Fruit fly (Drosophila melanogaster): ENCODE data around the gene Sec61gamma.
A peak's percentile ranks its signal among the peaks of the same experiment; 100 is the strongest.

The Sec61gamma gene

DNA sequence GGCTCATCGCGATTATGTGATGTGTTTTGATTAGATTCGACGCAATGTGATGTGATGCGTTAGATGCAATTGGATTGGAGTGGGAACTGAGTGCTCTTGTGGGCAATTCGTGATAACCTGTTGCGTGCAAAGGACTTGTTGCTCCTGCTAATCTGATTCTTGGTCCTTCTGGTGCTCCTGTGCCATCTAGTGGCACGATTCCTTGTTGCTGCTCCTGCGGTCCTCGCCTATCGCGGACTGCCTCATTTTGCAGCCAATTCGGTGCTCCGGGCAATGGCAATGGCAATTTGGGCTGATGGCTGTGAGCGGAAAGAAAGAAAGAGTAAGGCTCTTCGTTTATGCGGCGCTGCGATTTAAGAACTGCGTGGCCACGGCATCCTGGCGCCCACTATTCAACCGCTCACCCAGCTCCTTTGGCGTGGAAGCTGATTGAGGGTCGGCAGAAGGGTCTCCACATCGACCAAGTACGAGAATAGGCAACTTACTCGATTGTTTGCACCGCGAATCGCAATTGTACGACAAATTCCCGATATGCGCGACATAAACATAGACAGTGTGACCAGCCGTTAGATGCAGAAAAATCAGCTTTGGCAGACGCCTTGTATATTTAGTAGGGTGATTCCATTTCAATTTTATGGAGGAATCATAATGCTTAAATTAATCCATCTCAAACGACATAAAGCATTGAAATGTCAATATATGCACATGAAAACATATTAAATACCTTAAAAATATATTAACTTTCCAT is 50.0 kb downstream of the Sec61gamma start, which contains the start of gene Mer (continued):
- TF ChIP-seq az2 (GFP tag; optimal IDR thresholded peaks at IDR 0.05) (peak; percentile 67), CG6813 (GFP tag; optimal IDR thresholded peaks at IDR 0.05) (peak; percentile 71), CG11093 (GFP tag; IDR thresholded peaks at IDR 0.05) (peak; percentile 55; the same call in 2 of the 3 replicates), unpg (GFP tag; optimal IDR thresholded peaks at IDR 0.05) (peak; percentile 90), CG11247 (GFP tag; IDR thresholded peaks at IDR 0.05) (peak; percentile 69), CG31365 (tag; optimal IDR thresholded peaks at IDR 0.05) (peak; percentile 72), CG2678 (tag; optimal IDR thresholded peaks at IDR 0.05) (peak; percentile 88), CG7745 (tag; optimal IDR thresholded peaks at IDR 0.05) (no peak), Poxn (GFP tag; IDR thresholded peaks at IDR 0.05) (peak; percentile 49; the same call in 1 of the 2 replicates), sd (tag; optimal IDR thresholded peaks at IDR 0.05) (no peak), CG1603 (tag; optimal IDR thresholded peaks at IDR 0.05) (peak; percentile 93), ken (GFP tag; IDR thresholded peaks at IDR 0.05) (peak; percentile 76), dmrt99B (tag; optimal IDR thresholded peaks at IDR 0.05) (peak; percentile 84), Mrtf (GFP tag; IDR thresholded peaks at IDR 0.05) (peak; percentile 85), CG2199 (GFP tag; IDR thresholded peaks at IDR 0.05) (0 out of 3 replicates have a peak, but pooled peaks have one; percentile 53), CG10209 (GFP tag; optimal IDR thresholded peaks at IDR 0.05) (peak; percentile 82), lilli (GFP tag; optimal IDR thresholded peaks at IDR 0.05) (peak; percentile 91), dysf (GFP tag; IDR thresholded peaks at IDR 0.05) (peak; percentile 90), CG10321 (GFP tag; IDR thresholded peaks at IDR 0.05) (peak; percentile 30; the same call in 1 of the 2 replicates), CG2712 (tag; optimal IDR thresholded peaks at IDR 0.05) (peak; percentile 86), Fer2 (tag; optimal IDR thresholded peaks at IDR 0.05) (peak; percentile 35), run (tag; optimal IDR thresholded peaks at IDR 0.05) (peak; percentile 52), YL-1 (GFP tag; optimal IDR thresholded peaks at IDR 0.05) (peak; percentile 71), CG1792 (GFP tag; optimal IDR thresholded peaks at IDR 0.05) (peak; percentile 71), CG3726 (GFP tag; IDR thresholded peaks at IDR 0.05) (peak; percentile 81; the same call in 2 of the 3 replicates), seq (GFP tag; IDR thresholded peaks at IDR 0.05) (peak; percentile 85), ab (GFP tag; optimal IDR thresholded peaks at IDR 0.05) (peak; percentile 57), CG14050 (GFP tag; IDR thresholded peaks at IDR 0.05) (peak; percentile 80), stc (GFP tag; IDR thresholded peaks at IDR 0.05) (peak; percentile 83), Ptx1 (GFP tag; IDR thresholded peaks at IDR 0.05) (peak; percentile 81), CG14014 (GFP tag; IDR thresholded peaks at IDR 0.05) (peak; percentile 76), HmgD (GFP tag; optimal IDR thresholded peaks at IDR 0.05) (peak; percentile 82), CHES-1-like (GFP tag; optimal IDR thresholded peaks at IDR 0.05) (peak; percentile 80), TFAM (GFP tag; optimal IDR thresholded peaks at IDR 0.05) (peak; percentile 11), bsh (GFP tag; optimal IDR thresholded peaks at IDR 0.05) (peak; percentile 76 to 82), CG5953 (GFP tag; IDR thresholded peaks at IDR 0.05) (peak; percentile 75; the same call in 1 of the 2 replicates), CG9797 (GFP tag; optimal IDR thresholded peaks at IDR 0.05) (peak; percentile 67), jigr1 (GFP tag; IDR thresholded peaks at IDR 0.05) (0 out of 3 replicates have a peak, but pooled peaks have one; percentile 37), luna (GFP tag; optimal IDR thresholded peaks at IDR 0.05) (peak; percentile 65), CG18011 (GFP tag; optimal IDR thresholded peaks at IDR 0.05) (peak; percentile 64), CG17829 (tag; optimal IDR thresholded peaks at IDR 0.05) (peak; percentile 87), Gug (GFP tag; IDR thresholded peaks at IDR 0.05) (peak; percentile 65; the same call in 2 of the 4 replicates), Dip2 (GFP tag; IDR thresholded peaks at IDR 0.05) (no peak; the same call in 1 of the 2 replicates), ci (GFP tag; IDR thresholded peaks at IDR 0.05) (peak; percentile 89), dati (GFP tag; IDR thresholded peaks at IDR 0.05) (peak; percentile 63; the same call in 1 of the 2 replicates), CG6689 (GFP tag; IDR thresholded peaks at IDR 0.05) (peak; percentile 74), ro (GFP tag; IDR thresholded peaks at IDR 0.05) (no peak), CG43689 (GFP tag; IDR thresholded peaks at IDR 0.05) (0 out of 2 replicates have a peak, but pooled peaks have one; percentile 31), hb (GFP tag; IDR thresholded peaks at IDR 0.05; ENCODE audit: partially characterized antibody) (no peak)

Measured in whole organism, embryonic.